Worm (Caenorhabditis elegans): ENCODE data around the gene plpp-1.1.

plpp-1.1 gene

ce11 chrII:3930478-3931182 is 2.8 kb upstream of the plpp-1.1 start (continued):
- TF ChIP-seq ceh-82 (tag; optimal IDR thresholded peaks at IDR 0.05) = no peak
- peak; percentile 52 for TF ChIP-seq lin-11 (tag; optimal IDR thresholded peaks at IDR 0.05)
- TF ChIP-seq lsy-2 (tag; optimal IDR thresholded peaks at IDR 0.05) = peak in 1 of 2 experiments; percentile 60

ce11 chrII:3929446-3929845 is 1.7 kb upstream of the plpp-1.1 start:
- peak; percentile 35 for TF ChIP-seq C34F6.9 (tag; optimal IDR thresholded peaks at IDR 0.05)
- TF ChIP-seq ztf-1 (GFP tag; conservative IDR thresholded peaks at IDR 0.05) = no peak
- TF ChIP-seq ceh-82 (tag; optimal IDR thresholded peaks at IDR 0.05) = no peak
- TF ChIP-seq unc-39 (tag; optimal IDR thresholded peaks at IDR 0.05) = no peak
- TF ChIP-seq fos-1 (tag; optimal IDR thresholded peaks at IDR 0.05) = peak; percentile 67
- no peak for TF ChIP-seq R02D3.7 (tag; optimal IDR thresholded peaks at IDR 0.05)
- peak; percentile 17 for TF ChIP-seq sma-3 (GFP tag; optimal IDR thresholded peaks at IDR 0.05)
- TF ChIP-seq unc-55 (GFP tag; optimal IDR thresholded peaks at IDR 0.05) = peak; percentile 43
- no peak for TF ChIP-seq mab-5 (tag; optimal IDR thresholded peaks at IDR 0.05)
- peak in 1 of 2 experiments; percentile 17 for TF ChIP-seq lsy-2 (tag; optimal IDR thresholded peaks at IDR 0.05)
- TF ChIP-seq F13H6.1 (tag; optimal IDR thresholded peaks at IDR 0.05) = peak; percentile 72
- TF ChIP-seq unc-62 (GFP tag; optimal IDR thresholded peaks at IDR 0.05) = no peak
- TF ChIP-seq ztf-4 (tag; optimal IDR thresholded peaks at IDR 0.05) = no peak
- TF ChIP-seq nhr-6 (tag; optimal IDR thresholded peaks at IDR 0.05) = no peak
- peak; percentile 56 for TF ChIP-seq sma-9 (GFP tag; optimal IDR thresholded peaks at IDR 0.05)
- TF ChIP-seq sma-9 (tag; optimal IDR thresholded peaks at IDR 0.05) = no peak
- no peak for TF ChIP-seq mdl-1 (tag; optimal IDR thresholded peaks at IDR 0.05)
- no peak for TF ChIP-seq lin-11 (tag; optimal IDR thresholded peaks at IDR 0.05)
- TF ChIP-seq crh-2 (tag; optimal IDR thresholded peaks at IDR 0.05) = peak; percentile 27
- TF ChIP-seq blmp-1 (tag; optimal IDR thresholded peaks at IDR 0.05; ENCODE audit: insufficient read depth) = peak; percentile 66
- TF ChIP-seq nhr-129 (tag; optimal IDR thresholded peaks at IDR 0.05) = peak; percentile 73
- peak; percentile 0 for TF ChIP-seq nhr-25 (tag; optimal IDR thresholded peaks at IDR 0.05)
- TF ChIP-seq lin-13 (GFP tag; optimal IDR thresholded peaks at IDR 0.05) = no peak
- no peak for TF ChIP-seq nhr-237 (tag; optimal IDR thresholded peaks at IDR 0.05)

- no peak for TF ChIP-seq elt-1 (tag; optimal IDR thresholded peaks at IDR 0.05)
- TF ChIP-seq F13H6.1 (tag; optimal IDR thresholded peaks at IDR 0.05) = no peak
- TF ChIP-seq nhr-25 (tag; optimal IDR thresholded peaks at IDR 0.05) = no peak
- TF ChIP-seq unc-62 (GFP tag; optimal IDR thresholded peaks at IDR 0.05) = no peak
- no peak for TF ChIP-seq elt-3 (tag; optimal IDR thresholded peaks at IDR 0.05)
- TF ChIP-seq unc-55 (GFP tag; optimal IDR thresholded peaks at IDR 0.05) = no peak
- TF ChIP-seq nhr-6 (tag; optimal IDR thresholded peaks at IDR 0.05) = no peak
- no peak for TF ChIP-seq crh-2 (tag; optimal IDR thresholded peaks at IDR 0.05)
- no peak for TF ChIP-seq ama-1 (optimal IDR thresholded peaks at IDR 0.05)
- no peak for TF ChIP-seq mdl-1 (tag; optimal IDR thresholded peaks at IDR 0.05)
- TF ChIP-seq sma-9 (GFP tag; optimal IDR thresholded peaks at IDR 0.05) = no peak
- TF ChIP-seq sma-9 (tag; optimal IDR thresholded peaks at IDR 0.05) = no peak
- no peak for TF ChIP-seq unc-39 (tag; optimal IDR thresholded peaks at IDR 0.05)
These were observed 5.1 kb downstream of the plpp-1.1 start for ce11 chrII:3922696-3923095.

- TF ChIP-seq Y55F3AM.14 (GFP tag; optimal IDR thresholded peaks at IDR 0.05) = no peak
- TF ChIP-seq ama-1 (optimal IDR thresholded peaks at IDR 0.05) = no peak
- no peak for TF ChIP-seq ztf-4 (tag; optimal IDR thresholded peaks at IDR 0.05)
- no peak for TF ChIP-seq unc-62 (GFP tag; optimal IDR thresholded peaks at IDR 0.05)
- TF ChIP-seq unc-39 (tag; optimal IDR thresholded peaks at IDR 0.05) = no peak
- no peak for TF ChIP-seq unc-55 (GFP tag; optimal IDR thresholded peaks at IDR 0.05)
- TF ChIP-seq nhr-129 (tag; optimal IDR thresholded peaks at IDR 0.05) = no peak
- no peak for TF ChIP-seq elt-3 (tag; optimal IDR thresholded peaks at IDR 0.05)
- TF ChIP-seq ceh-82 (tag; optimal IDR thresholded peaks at IDR 0.05) = no peak
- TF ChIP-seq dmd-4 (tag; optimal IDR thresholded peaks at IDR 0.05) = no peak
- no peak for TF ChIP-seq fos-1 (tag; optimal IDR thresholded peaks at IDR 0.05)
- TF ChIP-seq sma-9 (GFP tag; optimal IDR thresholded peaks at IDR 0.05) = no peak
- TF ChIP-seq sma-9 (tag; optimal IDR thresholded peaks at IDR 0.05) = no peak
- TF ChIP-seq R02D3.7 (tag; optimal IDR thresholded peaks at IDR 0.05) = no peak
- TF ChIP-seq alr-1 (tag; optimal IDR thresholded peaks at IDR 0.05) = no peak
- TF ChIP-seq peb-1 (tag; optimal IDR thresholded peaks at IDR 0.05) = no peak
- no peak for TF ChIP-seq snpc-4 (tag; optimal IDR thresholded peaks at IDR 0.05)
- TF ChIP-seq elt-1 (tag; optimal IDR thresholded peaks at IDR 0.05) = no peak
These were observed 7.2 kb downstream of the plpp-1.1 start for ce11 chrII:3920611-3921010.
